Worm (Caenorhabditis elegans): ENCODE results near the gene ZK354.8.

DNA sequence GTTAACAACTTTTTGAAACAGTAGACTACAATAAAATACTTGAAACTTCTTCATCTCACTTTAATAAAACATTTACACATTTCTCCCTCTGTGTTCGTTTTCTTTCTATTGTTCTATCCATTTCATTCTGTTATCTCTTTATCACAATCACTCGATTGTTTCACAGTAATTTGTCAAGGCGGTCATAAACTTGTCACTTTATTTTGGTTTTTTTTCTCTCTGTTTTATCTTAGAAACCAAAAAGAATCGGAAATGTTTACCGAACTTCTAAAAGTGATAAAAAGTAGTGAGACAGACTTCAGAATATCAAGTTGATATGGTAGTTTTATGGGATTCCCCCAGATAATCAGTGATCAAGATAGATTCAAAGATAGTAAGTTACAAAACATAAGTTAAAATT lies 33.3 kb upstream of the ZK354.8 start, which contains the start of gene Y4C6B.2:
- TF ChIP-seq F37D6.2 (tag; optimal IDR thresholded peaks at IDR 0.05) = no peak
- TF ChIP-seq spr-1 (tag; optimal IDR thresholded peaks at IDR 0.05) = no peak
- no peak for TF ChIP-seq pha-4 (GFP tag; IDR thresholded peaks at IDR 0.05)
- TF ChIP-seq pha-4 (tag; optimal IDR thresholded peaks at IDR 0.05) = no peak
- no peak for TF ChIP-seq ztf-11 (tag; optimal IDR thresholded peaks at IDR 0.05)
- TF ChIP-seq rbr-2 (tag; optimal IDR thresholded peaks at IDR 0.05) = no peak
- no peak for TF ChIP-seq hif-1 (tag; optimal IDR thresholded peaks at IDR 0.05)
- TF ChIP-seq mdl-1 (tag; optimal IDR thresholded peaks at IDR 0.05) = no peak

Measured in whole organism, L4 larva.